Fruit fly (Drosophila melanogaster) whole organism: ENCODE data around the gene skd.

Experiments
- Dll ChIP-seq: fragments of >200 bp; optimal IDR thresholded peaks from 2 replicates; lab custom pipeline; 2017
- pan ChIP-seq: fragments of >200 bp; optimal IDR thresholded peaks from 2 replicates; lab custom pipeline; 2017
- psq ChIP-seq: fragments of >200 bp; optimal IDR thresholded peaks from 2 replicates; lab custom pipeline; 2017

DNA sequence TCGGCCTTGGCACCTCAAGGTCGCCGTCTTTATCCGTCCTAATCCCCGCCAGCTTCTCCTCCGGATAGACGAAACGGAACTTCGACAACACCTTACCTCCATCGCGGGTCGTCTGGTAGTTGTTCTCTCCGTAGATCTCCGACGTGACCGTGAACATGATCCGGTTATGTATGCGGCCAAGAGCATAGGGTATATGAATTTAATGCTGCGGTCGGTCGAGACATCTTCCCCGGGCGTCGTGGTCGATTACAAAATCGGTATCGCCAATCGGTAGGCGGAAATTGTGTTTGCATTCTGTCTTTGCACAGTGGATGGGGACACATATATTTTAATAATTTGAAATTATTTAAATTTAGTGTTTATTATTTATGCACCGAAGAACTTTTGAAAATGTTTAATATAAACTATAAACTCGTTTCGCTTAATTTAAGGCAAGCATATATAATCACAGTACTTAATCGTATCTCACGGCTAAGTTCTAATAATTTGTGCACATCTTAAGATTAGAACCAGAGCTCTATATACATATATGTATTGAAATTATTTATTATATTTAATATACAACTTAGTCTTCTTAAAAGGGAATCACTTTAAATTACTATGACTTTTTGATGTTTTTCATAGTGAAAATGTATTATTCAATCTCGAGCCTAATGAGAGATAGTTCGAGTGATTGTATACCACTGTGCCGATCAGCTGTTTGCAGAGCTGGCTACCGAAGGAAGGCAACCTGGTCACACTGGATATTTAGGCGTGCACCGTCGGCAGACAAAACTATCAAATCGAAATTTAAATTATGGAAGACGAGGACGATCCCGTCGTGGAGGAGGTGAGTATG lies 4.1 kb upstream of the skd start, which contains the start of the genes CG10584 and Polr3E:
- TF ChIP-seq psq (lab: Kevin White, UChicago) (no peak), Dll (lab: Kevin White, UChicago) (no peak), pan (lab: Kevin White, UChicago) (no peak)
